Fruit fly (Drosophila melanogaster): ENCODE measurements around the gene Sfp24F.

Gene Sfp24F

dm6 chr2L:4440881-4441737 is 751 bp downstream of the Sfp24F start, which contains the start of gene CG15431:
Gene CG15431, minus strand, starts transcription at chr2L:4441282.
- TF ChIP-seq CG8478 (optimal IDR thresholded peaks at IDR 0.05) = no peak
- TF ChIP-seq CTCF (optimal IDR thresholded peaks at IDR 0.05) = no peak

dm6 chr2L:4437487-4437886 is 4.4 kb downstream of the Sfp24F start, which contains the start of gene CG43056:
Gene CG43056, plus strand, starts transcription at chr2L:4437787.
- TF ChIP-seq CG8478 (optimal IDR thresholded peaks at IDR 0.05) (no peak), CTCF (optimal IDR thresholded peaks at IDR 0.05) (no peak)

- no peak for TF ChIP-seq CG8478 (optimal IDR thresholded peaks at IDR 0.05)
- TF ChIP-seq CTCF (optimal IDR thresholded peaks at IDR 0.05) = no peak
Observed at dm6 chr2L:4433608-4434007, 8.3 kb downstream of the Sfp24F start, which contains the start of the genes CG34177 and CG34178. Gene CG34177, plus strand, starts transcription at chr2L:4433908. Gene CG34178, plus strand, starts transcription at chr2L:4433908.

dm6 chr2L:4422154-4422553 is 19.7 kb downstream of the Sfp24F start:
- no peak for TF ChIP-seq CG8478 (optimal IDR thresholded peaks at IDR 0.05)
- TF ChIP-seq CTCF (optimal IDR thresholded peaks at IDR 0.05) = no peak

dm6 chr2L:4418819-4419218 is 23.0 kb downstream of the Sfp24F start:
- TF ChIP-seq CTCF (optimal IDR thresholded peaks at IDR 0.05) (no peak), CG8478 (optimal IDR thresholded peaks at IDR 0.05) (no peak)

- TF ChIP-seq CG8478 (optimal IDR thresholded peaks at IDR 0.05) = no peak
- peak; percentile 87 to 94 for TF ChIP-seq CTCF (optimal IDR thresholded peaks at IDR 0.05)
Observed at dm6 chr2L:4417982-4418381, 23.9 kb downstream of the Sfp24F start.

- TF ChIP-seq CG8478 (optimal IDR thresholded peaks at IDR 0.05) = no peak
- TF ChIP-seq CTCF (optimal IDR thresholded peaks at IDR 0.05) = no peak
Observed at dm6 chr2L:4416903-4417302, 25.0 kb downstream of the Sfp24F start.

- no peak for TF ChIP-seq CG8478 (optimal IDR thresholded peaks at IDR 0.05)
- TF ChIP-seq CTCF (optimal IDR thresholded peaks at IDR 0.05) = no peak
Observed at dm6 chr2L:4416089-4416488, 25.8 kb downstream of the Sfp24F start.

dm6 chr2L:4414059-4414458 is 27.8 kb downstream of the Sfp24F start:
- no peak for TF ChIP-seq CG8478 (optimal IDR thresholded peaks at IDR 0.05)

dm6 chr2L:4410855-4411254 is 31.0 kb downstream of the Sfp24F start, which contains the start of gene CG43055:
Gene CG43055, plus strand, starts transcription at chr2L:4411155.
- TF ChIP-seq CG8478 (optimal IDR thresholded peaks at IDR 0.05) = no peak
- no peak for TF ChIP-seq CTCF (optimal IDR thresholded peaks at IDR 0.05)

dm6 chr2L:4403013-4403604 is 38.8 kb downstream of the Sfp24F start, which contains the start of gene Dim1:
Gene Dim1, plus strand, starts transcription at chr2L:4403251.
- TF ChIP-seq CTCF (optimal IDR thresholded peaks at IDR 0.05) = no peak
- no peak for TF ChIP-seq CG8478 (optimal IDR thresholded peaks at IDR 0.05)

- TF ChIP-seq CG8478 (optimal IDR thresholded peaks at IDR 0.05) (no peak), CTCF (optimal IDR thresholded peaks at IDR 0.05) (no peak)
Observed at dm6 chr2L:4400653-4401052, 41.2 kb downstream of the Sfp24F start, which contains the start of gene CG33003. Gene CG33003, plus strand, starts transcription at chr2L:4400953.

- no peak for TF ChIP-seq CG8478 (optimal IDR thresholded peaks at IDR 0.05)
- TF ChIP-seq CTCF (optimal IDR thresholded peaks at IDR 0.05) = peak; percentile 22 to 33
Observed at dm6 chr2L:4393842-4394421, 47.9 kb downstream of the Sfp24F start, which contains the start of gene CG3652. Gene CG3652, minus strand, starts transcription at chr2L:4393876.

Measured in S2 (cell line).